Worm (Caenorhabditis elegans) whole organism, L1 larva: ENCODE data around the gene C50F7.3.

ENCODE experiments used
- C16A3.4 ChIP-seq: fragments of 150-350 bp; optimal IDR thresholded peaks from 2 replicates; lab custom pipeline; 2014; ENCODE audit warnings: missing biosample characterization, missing genetic modification characterization
- ama-1 ChIP-seq: fragments of 150-350 bp; optimal IDR thresholded peaks from 2 replicates; lab custom pipeline; 2014
- ceh-88 ChIP-seq: fragments of 200-800 bp; sonication (Bioruptor generic); IDR thresholded peaks from 2 replicates; pipeline ENCODE4 v1.3.6; 2022; ENCODE audit warnings: missing genetic modification characterization, missing compliant biosample characterization
- ceh-90 ChIP-seq: sonication (generic microtip); optimal IDR thresholded peaks from 2 replicates; lab custom pipeline; 2016; ENCODE audit warnings: missing genetic modification characterization, missing compliant biosample characterization
- dpl-1 ChIP-seq, 3 experiments: fragments of 150-350 bp in 2 of 3; sonication (generic microtip) in 1 of 3; optimal IDR thresholded peaks; 2 replicates each; lab custom pipeline; 2014 to 2017; ENCODE audit warnings: missing biosample characterization in 3 of 3, missing genetic modification characterization in 3 of 3, missing genetic modification reagents in 3 of 3
- dsc-1 ChIP-seq: sonication (generic microtip); optimal IDR thresholded peaks from 2 replicates; lab custom pipeline; 2016; ENCODE audit warnings: mild to moderate bottlenecking, missing genetic modification characterization, missing compliant biosample characterization
- efl-1 ChIP-seq, 4 experiments: fragments of 150-350 bp; optimal IDR thresholded peaks in 3 of 4; peaks in 1 of 4; 1 replicate in 1 of 4; 2 replicates in 3 of 4; lab custom pipeline; 2014; ENCODE audit warnings: missing biosample characterization in 2 of 4, missing genetic modification characterization in 2 of 4, missing genetic modification reagents in 2 of 4
- elt-2 ChIP-seq: sonication (generic microtip); optimal IDR thresholded peaks from 2 replicates; lab custom pipeline; 2016; ENCODE audit warnings: missing genetic modification characterization, mild to moderate bottlenecking, inconsistent platforms, missing compliant biosample characterization, missing genetic modification reagents
- ets-5 ChIP-seq: fragments of 200-800 bp; sonication (Bioruptor generic); IDR thresholded peaks from 2 replicates; pipeline ENCODE4 v1.3.6; 2022; ENCODE audit warnings: missing genetic modification characterization, missing compliant biosample characterization
- grh-1 ChIP-seq: fragments of 200-800 bp; sonication (Bioruptor generic); IDR thresholded peaks from 2 replicates; pipeline ENCODE4 v1.3.6; 2022; ENCODE audit warnings: missing genetic modification reagents, missing genetic modification characterization, missing compliant biosample characterization
- lin-14 ChIP-seq: fragments of 200-800 bp; sonication (Bioruptor generic); optimal IDR thresholded peaks from 2 replicates; lab custom pipeline; 2018; ENCODE audit warnings: mild to moderate bottlenecking, missing genetic modification characterization, moderate library complexity, missing compliant biosample characterization
- lin-35 ChIP-seq, 2 experiments: fragments of 150-350 bp; optimal IDR thresholded peaks; 2 replicates each; lab custom pipeline; 2014; ENCODE audit warnings: missing biosample characterization in 2 of 2, missing genetic modification characterization in 2 of 2, missing genetic modification reagents in 2 of 2
- lsy-2 ChIP-seq, 2 experiments: fragments of 150-350 bp; optimal IDR thresholded peaks; 2 replicates each; lab custom pipeline; 2014; ENCODE audit warnings: missing biosample characterization in 2 of 2, missing genetic modification characterization in 2 of 2
- nhr-237 ChIP-seq: fragments of 150-350 bp; optimal IDR thresholded peaks from 2 replicates; lab custom pipeline; 2014; ENCODE audit warnings: missing biosample characterization, missing genetic modification characterization
- nhr-71 ChIP-seq: sonication (generic microtip); optimal IDR thresholded peaks from 2 replicates; lab custom pipeline; 2016; ENCODE audit warnings: mild to moderate bottlenecking, missing genetic modification characterization, moderate library complexity, missing compliant biosample characterization
- nhr-76 ChIP-seq: sonication (generic microtip); optimal IDR thresholded peaks from 2 replicates; lab custom pipeline; 2017; ENCODE audit warnings: missing biosample characterization, missing genetic modification characterization
- nhr-84 ChIP-seq: sonication (generic microtip); optimal IDR thresholded peaks from 2 replicates; lab custom pipeline; 2017; ENCODE audit warnings: missing biosample characterization, missing genetic modification characterization
- pag-3 ChIP-seq: sonication (generic microtip); optimal IDR thresholded peaks from 2 replicates; lab custom pipeline; 2017; ENCODE audit warnings: missing genetic modification characterization, mild to moderate bottlenecking, missing compliant biosample characterization, antibody characterized with exemption, borderline replicate concordance; ENCODE audit not compliant: insufficient read depth
- pax-3 ChIP-seq: fragments of 200-800 bp; sonication (Bioruptor generic); optimal IDR thresholded peaks from 2 replicates; lab custom pipeline; 2018; ENCODE audit warnings: mild to moderate bottlenecking, missing genetic modification characterization, moderate library complexity, missing compliant biosample characterization
- pqm-1 ChIP-seq: sonication (generic microtip); optimal IDR thresholded peaks from 3 replicates; lab custom pipeline; 2017; ENCODE audit warnings: missing biosample characterization, missing genetic modification characterization
- rnt-1 ChIP-seq: sonication (generic microtip); optimal IDR thresholded peaks from 2 replicates; lab custom pipeline; 2016; ENCODE audit warnings: mild to moderate bottlenecking, missing genetic modification characterization, moderate library complexity, missing compliant biosample characterization
- skn-1 ChIP-seq: fragments of 150-350 bp; optimal IDR thresholded peaks from 2 replicates; lab custom pipeline; 2014; ENCODE audit warnings: missing biosample characterization, missing genetic modification characterization
- snpc-4 ChIP-seq: fragments of 150-350 bp; optimal IDR thresholded peaks from 2 replicates; lab custom pipeline; 2014; ENCODE audit warnings: missing biosample characterization, missing genetic modification characterization
- sup-37 ChIP-seq: fragments of 200-800 bp; sonication (Bioruptor generic); optimal IDR thresholded peaks from 2 replicates; lab custom pipeline; 2018; ENCODE audit warnings: mild to moderate bottlenecking, missing genetic modification characterization, missing compliant biosample characterization
- swsn-7 ChIP-seq: sonication (generic microtip); optimal IDR thresholded peaks from 2 replicates; lab custom pipeline; 2016; ENCODE audit warnings: missing genetic modification characterization, missing compliant biosample characterization
- vab-15 ChIP-seq: sonication (generic microtip); optimal IDR thresholded peaks from 2 replicates; lab custom pipeline; 2017; ENCODE audit warnings: missing genotype, mild to moderate bottlenecking, missing genetic modification characterization, missing compliant biosample characterization
- zip-4 ChIP-seq: fragments of 200-800 bp; sonication (Bioruptor generic); optimal IDR thresholded peaks from 2 replicates; lab custom pipeline; 2018; ENCODE audit warnings: mild to moderate bottlenecking, missing genetic modification characterization, moderate library complexity, missing compliant biosample characterization

Gene C50F7.3

DNA sequence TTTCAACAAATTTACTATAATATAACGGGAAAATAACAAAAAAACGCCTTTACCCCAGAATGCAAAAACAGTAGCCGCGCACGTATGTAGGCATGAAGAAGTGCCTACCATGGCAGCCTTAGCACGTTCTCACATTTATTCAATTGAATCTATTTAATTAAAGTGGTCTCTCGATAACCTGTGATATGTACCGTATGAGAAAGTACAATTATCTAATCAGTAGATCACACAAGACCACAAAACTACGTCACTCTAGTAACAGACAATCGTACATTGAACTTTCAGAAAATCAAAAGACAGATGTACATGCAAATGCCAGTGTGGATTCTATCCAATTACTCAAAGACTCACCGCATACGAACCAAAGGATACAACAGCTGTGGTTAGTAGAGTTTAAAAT is 19.9 kb upstream of the C50F7.3 start:
- TF ChIP-seq skn-1 (no peak), elt-2 (tag; lab: Kevin White, UChicago) (peak; percentile 41)
- TF ChIP-seq, all 84 proteins: peak for 1

DNA sequence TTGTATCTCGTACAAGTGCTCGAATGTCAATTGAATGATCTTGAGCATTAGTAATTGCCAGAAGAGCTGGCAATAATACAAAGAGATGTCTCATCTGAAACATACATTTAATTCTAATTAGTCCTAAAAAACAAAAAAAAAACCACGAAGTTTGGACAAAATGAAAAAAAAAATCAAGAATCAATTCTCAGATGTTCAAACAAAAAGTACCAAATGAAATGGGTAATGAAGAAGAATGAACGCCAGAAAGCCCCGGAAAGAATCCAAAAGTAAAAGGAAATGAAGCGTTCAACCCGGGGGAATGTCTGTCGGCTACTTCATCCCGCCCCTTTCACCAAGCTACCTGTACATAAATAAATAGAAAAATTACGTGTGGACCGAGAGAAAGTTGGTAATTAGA is 14.2 kb upstream of the C50F7.3 start, which contains the start of gene F33D4.6:
TSS of gene F33D4.6 (minus strand) at position 101 of the 400 bp plus-strand sequence.
- TF ChIP-seq snpc-4 (tag; lab: Kevin White, UChicago) (no peak), C16A3.4 (tag; lab: Kevin White, UChicago) (no peak), grh-1 (GFP tag; lab: Robert Waterston, UW) (no peak), ama-1 (lab: Kevin White, UChicago) (no peak), nhr-84 (no peak), nhr-237 (tag; lab: Kevin White, UChicago) (no peak), lin-35 (GFP tag; optimal IDR thresholded peaks at IDR 0.05; lab: Kevin White, UChicago) (no peak), ets-5 (GFP tag; lab: Robert Waterston, UW) (no peak), ceh-88 (no peak), pqm-1 (tag; lab: Kevin White, UChicago) (no peak), swsn-7 (no peak), nhr-76 (tag; lab: Kevin White, UChicago) (no peak), elt-2 (tag; lab: Kevin White, UChicago) (no peak), dpl-1 (GFP tag; optimal IDR thresholded peaks at IDR 0.05; lab: Kevin White, UChicago) (no peak)
- TF ChIP-seq, all 84 proteins: peak for 0

DNA sequence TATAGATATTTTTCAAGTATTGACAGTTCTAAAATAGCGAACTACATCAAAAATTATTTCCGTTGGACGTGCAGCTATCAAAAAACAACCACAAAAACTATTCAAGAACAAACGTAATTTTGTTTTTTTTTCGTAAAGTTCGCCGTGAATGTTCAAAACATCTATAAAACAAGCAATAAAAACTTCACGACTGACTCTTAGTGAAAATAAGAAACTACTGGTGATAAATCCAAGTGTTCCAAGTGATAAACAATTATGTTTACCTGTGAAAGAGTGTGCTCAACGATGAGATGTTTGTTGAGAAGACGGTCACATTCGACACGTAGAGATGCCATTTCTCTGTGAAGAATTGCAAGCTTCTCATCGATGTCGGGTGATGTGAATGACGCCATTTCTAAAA is 9.3 kb upstream of the C50F7.3 start, which contains the start of gene C50F7.6:
TSS of gene C50F7.6 (minus strand) at position 394 of the 400 bp plus-strand sequence.
- TF ChIP-seq pax-3 (tag; lab: Kevin White, UChicago): no peak
- TF ChIP-seq, all 84 proteins: peak for 0

DNA sequence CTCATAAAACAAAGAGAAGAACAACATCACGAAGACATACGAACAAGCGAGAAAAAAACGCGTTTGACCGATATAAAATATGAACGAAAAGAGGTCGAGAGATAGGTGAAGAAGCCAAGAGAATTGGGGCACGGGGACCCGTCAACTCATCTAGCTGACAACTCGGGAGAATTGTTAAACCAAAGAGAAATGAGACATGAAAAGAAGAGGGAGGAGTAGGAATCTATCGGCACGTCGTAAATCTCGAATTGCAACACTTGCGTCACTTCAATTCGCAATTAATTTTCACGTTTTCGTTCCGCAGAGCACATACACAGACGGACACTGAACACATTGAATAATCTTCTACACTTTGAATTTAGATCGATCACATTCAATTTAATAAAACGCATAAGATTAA is 8.6 kb upstream of the C50F7.3 start:
- TF ChIP-seq rnt-1 (tag; lab: Kevin White, UChicago) (peak; percentile 41), nhr-71 (tag; lab: Kevin White, UChicago) (peak; percentile 16), vab-15 (tag; lab: Kevin White, UChicago) (no peak)

DNA sequence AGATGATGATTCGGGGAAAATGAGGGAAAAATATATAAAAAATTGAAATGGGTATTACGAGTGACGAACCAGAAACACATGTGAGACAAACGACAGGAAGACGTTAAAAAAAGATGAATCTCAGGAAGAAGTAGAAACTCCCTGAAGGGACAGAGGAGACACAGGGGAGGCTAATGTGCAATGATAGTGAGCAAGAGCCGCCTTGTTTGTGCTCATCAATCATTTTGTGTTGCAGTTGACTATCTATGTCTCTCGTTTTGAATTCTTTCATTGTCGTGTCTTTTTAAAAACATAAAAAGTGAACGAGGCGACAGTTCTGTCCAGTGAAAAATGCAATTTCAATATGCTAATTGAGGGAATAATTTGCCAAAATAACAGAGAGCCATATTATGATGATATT is 7.2 kb upstream of the C50F7.3 start:
- peak; percentile 26 for TF ChIP-seq dsc-1 (tag; lab: Kevin White, UChicago)
- TF ChIP-seq lsy-2 (tag; optimal IDR thresholded peaks at IDR 0.05; lab: Kevin White, UChicago): no peak
- peak; percentile 32 for TF ChIP-seq lin-14 (GFP tag; lab: Kevin White, UChicago)

DNA sequence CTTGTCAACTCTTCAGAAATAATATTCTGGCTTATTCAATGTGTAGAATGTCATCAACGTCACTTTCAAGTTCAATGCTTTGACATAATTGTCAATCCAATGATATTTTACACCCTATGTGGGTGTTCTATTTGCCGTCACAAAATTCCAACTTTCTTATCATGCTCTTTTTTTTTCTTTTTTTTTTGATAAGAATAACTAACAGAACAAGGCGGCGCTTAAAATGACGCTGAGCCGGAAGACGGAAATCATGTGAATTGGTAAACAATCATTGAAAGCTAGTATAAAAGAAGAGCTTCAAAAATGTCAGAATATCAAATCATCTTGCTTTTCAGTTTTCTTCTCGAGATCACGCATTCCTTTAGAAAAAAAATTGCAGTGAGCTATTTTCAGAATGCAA is 5.8 kb upstream of the C50F7.3 start, which contains the start of gene C50F7.5:
TSS of gene C50F7.5 (plus strand) at position 395 of the 400 bp plus-strand sequence.
- TF ChIP-seq elt-2 (tag; lab: Kevin White, UChicago) (peak; percentile 58), efl-1 (optimal IDR thresholded peaks at IDR 0.05; lab: Kevin White, UChicago) (no peak), efl-1 (GFP tag; optimal IDR thresholded peaks at IDR 0.05 in 1 of 2; lab: Kevin White, UChicago) (no peak), ceh-90 (tag; lab: Kevin White, UChicago) (no peak)

DNA sequence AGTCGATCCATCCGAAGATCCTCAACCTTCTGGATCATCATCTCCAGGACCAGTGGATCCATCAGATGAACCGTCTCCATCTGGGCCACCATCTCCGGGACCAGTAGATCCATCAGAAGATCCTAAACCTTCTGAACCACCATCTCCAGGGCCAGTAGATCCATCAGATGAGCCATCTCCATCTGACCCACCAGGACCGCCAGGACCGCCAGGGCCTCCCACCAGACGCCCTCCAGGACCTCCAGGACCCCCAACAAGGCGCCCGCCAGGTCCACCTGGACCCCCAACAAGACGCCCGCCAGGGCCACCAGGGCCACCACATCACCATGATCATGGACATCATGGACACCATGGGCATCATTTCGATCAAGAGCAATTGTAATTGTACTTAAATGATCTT is 4.9 kb upstream of the C50F7.3 start:
- TF ChIP-seq sup-37 (GFP tag; lab: Kevin White, UChicago) (no peak), efl-1 (optimal IDR thresholded peaks at IDR 0.05; lab: Kevin White, UChicago) (no peak), efl-1 (GFP tag; optimal IDR thresholded peaks at IDR 0.05 in 1 of 2; lab: Kevin White, UChicago) (peak in 1 of 2 experiments; percentile 25), pag-3 (no peak), pqm-1 (tag; lab: Kevin White, UChicago) (no peak)

DNA sequence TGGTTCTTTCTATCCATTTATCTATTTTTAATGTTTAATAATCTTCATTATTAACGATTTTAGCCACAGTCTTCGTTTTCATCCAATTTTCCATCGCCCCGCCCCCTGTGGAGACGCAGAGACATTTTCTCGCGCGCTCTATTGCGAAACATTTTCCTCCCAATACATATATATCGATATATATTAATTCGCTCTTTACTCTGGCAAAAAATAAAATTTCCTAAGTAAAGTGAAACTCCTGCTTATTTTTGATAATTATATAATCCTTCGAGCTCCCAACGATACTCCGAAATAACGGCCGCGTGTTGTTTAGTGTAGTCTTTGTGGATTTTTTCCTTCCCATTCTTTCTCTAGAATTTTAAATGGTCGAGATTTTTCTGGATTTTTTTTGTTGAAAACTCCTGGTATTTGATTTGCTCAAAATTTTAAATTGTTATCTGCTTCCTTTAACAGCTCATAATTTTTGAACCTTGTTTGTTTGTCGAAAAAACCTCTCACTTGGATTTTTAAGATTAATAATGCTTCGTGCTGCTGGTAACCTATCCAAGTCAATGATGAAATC is 3.6 kb upstream of the C50F7.3 start, which contains the start of gene sucg-1:
TSS of gene sucg-1 (plus strand) at position 512 of the 562 bp plus-strand sequence.
- TF ChIP-seq zip-4 (GFP tag; lab: Kevin White, UChicago) (peak; percentile 51), sup-37 (GFP tag; lab: Kevin White, UChicago) (no peak), efl-1 (optimal IDR thresholded peaks at IDR 0.05; lab: Kevin White, UChicago) (no peak), efl-1 (GFP tag; optimal IDR thresholded peaks at IDR 0.05 in 1 of 2; lab: Kevin White, UChicago) (peak in 1 of 2 experiments; percentile 53)
- TF ChIP-seq, all 84 proteins: peak for 2
